Fruit fly (Drosophila melanogaster) Kc167 (cell line): Measurements from ENCODE around the gene Gcna.

Experiments used
- Sin3A ChIP-seq: fragments of >200 bp; optimal IDR thresholded peaks from 2 replicates; lab custom pipeline; 2018; ENCODE audit warnings: missing external identifiers
- h ChIP-seq: fragments of >200 bp; optimal IDR thresholded peaks from 3 replicates; lab custom pipeline; 2018; ENCODE audit warnings: missing external identifiers
- psq ChIP-seq: fragments of >200 bp; optimal IDR thresholded peaks from 2 replicates; lab custom pipeline; 2017; ENCODE audit warnings: missing external identifiers
- ttk ChIP-seq: sonication (Bioruptor generic); optimal IDR thresholded peaks from 2 replicates; lab custom pipeline; 2017; ENCODE audit warnings: missing external identifiers

DNA sequence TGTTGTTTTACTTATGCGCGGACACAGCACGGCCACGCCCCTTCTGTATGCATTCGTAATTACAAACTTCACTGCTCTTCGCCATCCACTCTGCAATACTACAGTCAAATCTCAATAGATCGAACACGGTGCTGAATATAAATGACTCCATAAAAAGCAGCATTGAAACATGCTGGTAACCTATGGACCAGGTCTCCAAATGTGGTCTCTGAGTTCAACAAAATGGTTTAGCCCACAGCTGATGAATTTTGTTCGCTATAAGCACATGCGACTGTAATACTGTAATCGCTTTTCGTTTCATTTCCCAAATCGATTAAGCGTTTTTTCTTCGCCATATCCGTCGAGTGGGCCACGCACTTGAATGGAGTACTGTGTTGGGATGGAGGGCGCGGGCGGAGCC, 31.7 kb upstream of the Gcna start:
- TF ChIP-seq ttk (lab: Kevin White, UChicago) (no peak), psq (lab: Kevin White, UChicago) (no peak), Sin3A (lab: Kevin White, UChicago) (no peak), h (lab: Kevin White, UChicago) (no peak)
